Fruit fly (Drosophila melanogaster) S2 (cell line): ENCODE data around the gene slpr.

Experiments
- CG8478 ChIP-seq: fragments of >200 bp; optimal IDR thresholded peaks from 2 replicates; lab custom pipeline; 2018
- CTCF ChIP-seq, 2 experiments: fragments of >200 bp; optimal IDR thresholded peaks; 2 replicates each; lab custom pipeline; 2018

Gene slpr

DNA sequence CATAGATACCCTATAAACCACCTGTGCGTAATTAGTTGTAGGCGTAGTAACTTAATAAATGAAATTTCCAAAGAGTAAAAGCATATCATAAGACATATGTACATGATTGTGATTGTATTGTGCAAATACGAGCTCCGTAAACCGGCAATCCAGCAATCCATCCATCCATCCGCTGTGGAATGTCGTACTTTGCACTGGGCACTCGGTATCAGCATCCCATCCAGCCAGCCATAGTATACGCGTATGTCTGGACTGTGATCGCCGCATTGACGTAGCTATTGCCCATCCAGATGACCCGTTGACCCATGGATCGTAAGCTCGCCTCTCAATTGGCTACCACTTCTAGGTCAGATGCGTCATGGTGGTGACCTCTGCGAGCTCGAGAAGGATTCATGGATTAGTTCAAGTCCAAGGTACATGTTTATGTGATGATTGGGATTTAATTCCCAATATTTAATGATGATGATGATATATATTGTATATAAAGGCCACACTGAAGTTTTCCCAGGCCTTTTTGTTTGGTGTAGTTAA is 18.0 kb downstream of the slpr start:
- TF ChIP-seq CTCF (optimal IDR thresholded peaks at IDR 0.05; lab: Kevin White, UChicago): no peak
- no peak for TF ChIP-seq CG8478

DNA sequence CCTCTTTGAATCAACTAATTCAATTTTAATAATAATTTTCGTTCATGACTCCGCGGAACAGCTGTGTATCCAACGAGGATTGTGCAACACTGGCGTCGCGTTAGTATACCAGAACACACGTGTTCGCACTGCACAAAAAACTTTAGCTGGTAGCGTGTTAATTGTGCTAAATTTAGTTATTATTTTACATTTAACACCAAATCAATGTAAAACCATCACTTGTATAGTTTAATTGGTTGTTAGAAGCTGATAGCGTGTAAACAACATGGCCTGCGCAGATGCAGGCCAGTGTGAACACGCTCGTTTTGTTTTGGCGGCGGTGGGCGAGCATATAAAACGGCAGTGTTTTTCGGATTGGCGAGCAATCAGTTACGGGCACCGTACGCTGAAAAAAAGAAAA is 19.7 kb downstream of the slpr start, which contains the start of the genes Traf6 and GIIIspla2:
Traf6 (minus strand) TSS at position 93 of the 400 bp plus-strand sequence.
GIIIspla2 (plus strand) TSS at position 335 of the 400 bp plus-strand sequence.
- TF ChIP-seq CG8478 (no peak), CTCF (optimal IDR thresholded peaks at IDR 0.05; lab: Kevin White, UChicago) (no peak)

DNA sequence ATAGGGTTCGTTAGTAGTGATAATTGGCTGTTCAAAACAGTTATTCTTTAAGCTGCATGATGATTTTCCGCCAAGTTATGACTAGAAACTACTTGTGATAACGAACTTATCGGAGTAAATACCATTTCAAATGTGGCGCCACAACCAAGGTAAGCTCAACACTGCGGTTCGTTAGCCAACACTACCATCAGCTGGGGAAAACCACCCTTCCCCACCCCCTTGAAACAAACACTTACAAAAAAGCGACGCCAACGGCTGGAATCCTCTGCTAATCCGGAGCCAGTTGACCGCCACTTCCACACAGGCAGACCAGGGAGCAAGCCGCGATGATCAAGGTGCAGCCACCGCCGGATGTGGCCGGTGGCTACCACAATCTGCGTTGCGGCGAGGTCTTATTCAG is 24.3 kb downstream of the slpr start, which contains the start of gene CG18262:
CG18262 (plus strand) TSS at position 231 of the 400 bp plus-strand sequence.
- TF ChIP-seq CTCF (optimal IDR thresholded peaks at IDR 0.05; lab: Kevin White, UChicago) (no peak), CG8478 (no peak)

DNA sequence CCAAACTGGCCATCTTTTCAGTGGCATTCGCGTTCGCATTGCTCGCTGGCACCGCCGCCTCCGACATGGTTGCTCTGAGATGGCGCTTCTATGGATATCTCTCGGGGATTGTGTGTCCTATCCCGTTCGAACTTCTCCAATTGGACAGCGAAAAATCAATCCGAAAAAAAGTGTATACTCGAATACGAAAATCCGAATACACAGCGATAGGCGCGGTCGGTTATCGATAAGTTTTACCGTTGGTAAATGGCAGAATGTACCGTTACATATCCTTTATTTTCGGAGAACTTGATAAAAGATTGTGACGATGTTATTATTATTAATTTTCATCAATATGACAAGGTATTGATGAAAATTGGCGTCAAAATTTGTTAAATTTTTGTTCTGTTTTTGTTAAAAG is 24.9 kb downstream of the slpr start, which contains the start of gene Gbeta5:
Gbeta5 (minus strand) TSS at position 199 of the 400 bp plus-strand sequence.
- TF ChIP-seq CG8478: no peak
- no peak for TF ChIP-seq CTCF (optimal IDR thresholded peaks at IDR 0.05; lab: Kevin White, UChicago)

dm6 chrX:8148556-8148955 is 28.4 kb downstream of the slpr start, which contains the start of gene CG10959:
Gene CG10959, plus strand, starts transcription at chrX:8148783.
- TF ChIP-seq CG8478 (no peak), CTCF (optimal IDR thresholded peaks at IDR 0.05; lab: Kevin White, UChicago) (no peak)

DNA sequence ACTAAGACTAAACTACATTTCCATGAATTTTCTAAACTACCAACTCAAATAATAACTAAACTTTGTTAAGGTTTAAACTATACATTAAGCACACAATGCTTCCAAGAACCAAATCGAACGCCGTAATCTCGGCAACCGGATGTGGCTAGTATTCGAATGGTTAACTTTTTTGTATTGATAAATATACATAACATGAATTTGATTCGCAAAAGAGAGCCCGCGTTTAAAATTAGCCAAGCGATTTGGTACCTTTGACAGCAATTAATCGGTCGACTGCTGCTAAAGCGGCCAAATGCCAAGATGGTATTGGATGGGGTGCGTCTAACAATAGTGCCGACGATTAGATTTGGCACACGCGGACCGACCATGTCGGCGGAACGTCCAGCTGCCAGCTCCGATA is 29.3 kb downstream of the slpr start, which contains the start of gene CG15336:
CG15336 (plus strand) TSS at position 301 of the 400 bp plus-strand sequence.
- TF ChIP-seq CG8478 (no peak), CTCF (optimal IDR thresholded peaks at IDR 0.05; lab: Kevin White, UChicago) (no peak)

DNA sequence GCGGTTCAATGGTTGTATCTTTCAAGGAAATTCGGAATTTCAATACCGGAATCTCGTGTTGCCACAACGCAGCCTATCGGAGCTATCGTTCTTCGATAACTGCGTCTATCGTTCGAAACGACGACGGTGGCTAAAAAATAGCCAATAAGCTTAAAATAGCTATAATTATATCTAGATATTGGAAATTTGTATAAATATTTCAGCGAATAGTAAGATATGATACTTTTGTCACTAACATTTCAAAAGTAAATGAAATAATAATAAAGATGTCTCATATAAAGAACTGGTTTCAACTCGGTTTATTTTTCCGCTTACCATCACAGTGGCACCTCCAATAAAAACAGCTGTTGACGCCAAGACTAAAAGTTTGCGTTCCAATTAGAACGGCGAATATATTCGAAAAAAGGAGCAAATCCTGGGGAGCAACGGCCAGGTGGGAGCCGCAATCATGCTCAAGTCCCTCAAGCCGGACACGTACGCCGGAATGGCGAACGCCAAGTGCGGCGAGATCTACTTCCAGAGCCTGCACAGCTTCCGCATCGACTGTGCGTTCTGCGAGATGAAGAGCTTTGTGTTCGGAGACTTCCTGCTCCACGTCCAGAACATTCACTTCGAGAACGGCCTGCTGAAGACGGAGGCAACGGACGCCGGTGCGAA is 31.4 kb downstream of the slpr start, which contains the start of the genes alpha-PheRS and CG2129:
alpha-PheRS (minus strand) TSS at position 102 of the 657 bp plus-strand sequence.
CG2129 (plus strand) TSS at position 339 of the 657 bp plus-strand sequence.
- TF ChIP-seq CG8478 (no peak), CTCF (optimal IDR thresholded peaks at IDR 0.05; lab: Kevin White, UChicago) (no peak)

- TF ChIP-seq CG8478: no peak
- TF ChIP-seq CTCF (optimal IDR thresholded peaks at IDR 0.05; lab: Kevin White, UChicago): no peak
Observed at dm6 chrX:8143537-8143936, 33.4 kb downstream of the slpr start, which contains the start of gene CG17982. Gene CG17982, minus strand, starts transcription at chrX:8143835.

dm6 chrX:8142067-8142462 is 34.9 kb downstream of the slpr start, which contains the start of gene Smox:
Gene Smox, minus strand, starts transcription at chrX:8142279.
- peak in 1 of 2 experiments; percentile 10 for TF ChIP-seq CTCF (optimal IDR thresholded peaks at IDR 0.05; lab: Kevin White, UChicago)
- no peak for TF ChIP-seq CG8478

- TF ChIP-seq CTCF (optimal IDR thresholded peaks at IDR 0.05; lab: Kevin White, UChicago) (no peak), CG8478 (no peak)
Observed at dm6 chrX:8141353-8142066, 35.5 kb downstream of the slpr start.

DNA sequence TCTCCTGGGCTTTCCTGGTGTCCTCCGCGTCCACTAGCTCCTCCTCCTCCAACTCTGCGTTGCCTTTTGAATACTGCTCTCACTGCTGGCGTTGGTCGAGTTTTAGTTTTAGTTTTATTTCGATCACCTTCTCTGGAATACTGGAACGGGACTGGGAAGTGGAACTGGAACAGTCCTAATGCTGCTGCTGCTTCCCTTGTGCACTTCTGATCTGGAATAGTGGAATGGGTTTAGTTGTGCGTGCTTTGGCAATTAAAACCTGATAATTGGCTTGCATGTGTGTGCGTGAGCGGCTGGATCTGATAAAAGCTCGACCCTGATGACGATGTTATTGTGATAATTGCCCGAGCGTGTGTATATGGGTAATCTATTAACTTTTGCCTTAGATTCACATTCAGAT is 36.3 kb downstream of the slpr start:
- TF ChIP-seq CTCF (optimal IDR thresholded peaks at IDR 0.05; lab: Kevin White, UChicago) (no peak), CG8478 (no peak)

dm6 chrX:8137285-8137684 is 39.7 kb downstream of the slpr start:
- TF ChIP-seq CTCF (optimal IDR thresholded peaks at IDR 0.05; lab: Kevin White, UChicago): no peak
- no peak for TF ChIP-seq CG8478

DNA sequence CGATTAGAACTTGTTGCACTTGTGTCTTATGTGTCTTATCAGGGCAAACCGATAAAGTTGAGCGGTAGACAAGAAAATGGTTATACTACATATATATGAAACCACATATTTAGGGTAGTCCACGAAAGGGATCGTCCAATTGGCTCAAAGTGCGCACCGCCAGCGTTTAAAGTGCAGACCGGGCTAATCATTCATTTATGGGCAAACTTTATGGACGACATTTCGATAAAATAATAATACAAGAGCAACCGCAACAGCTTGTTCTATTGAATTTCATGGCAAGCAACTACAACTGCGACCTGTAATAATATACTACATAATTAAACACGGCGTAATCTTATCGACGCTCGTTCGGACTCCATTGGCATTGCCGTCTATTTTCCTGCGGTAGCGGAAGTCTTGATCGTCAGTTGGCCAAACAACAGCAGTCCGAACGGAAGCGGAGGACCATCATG is 41.5 kb downstream of the slpr start, which contains the start of the genes cyr and CG2120:
cyr (minus strand) TSS at position 294 of the 455 bp plus-strand sequence.
CG2120 (plus strand) TSS at position 405 of the 455 bp plus-strand sequence.
- no peak for TF ChIP-seq CTCF (optimal IDR thresholded peaks at IDR 0.05; lab: Kevin White, UChicago)
- no peak for TF ChIP-seq CG8478

dm6 chrX:8131693-8132313 is 45.2 kb downstream of the slpr start, which contains the start of gene CG10958:
Gene CG10958, plus strand, starts transcription at chrX:8132285.
- TF ChIP-seq CTCF (optimal IDR thresholded peaks at IDR 0.05; lab: Kevin White, UChicago): no peak
- TF ChIP-seq CG8478: no peak
